Fruit fly (Drosophila melanogaster): ENCODE measurements around the gene Lar.

The Lar gene

dm6 chr2L:19546869-19547710, 39.3 kb upstream of the Lar start, which contains the start of gene CG10337 (continued):
- TF ChIP-seq H15 (GFP tag; IDR thresholded peaks at IDR 0.05) (no peak), org-1 (GFP tag; optimal IDR thresholded peaks at IDR 0.05) (peak; percentile 72), yki (optimal IDR thresholded peaks at IDR 0.05) (no peak), CG7372 (GFP tag; IDR thresholded peaks at IDR 0.05) (no peak), Poxn (GFP tag; IDR thresholded peaks at IDR 0.05) (no peak), CG10209 (GFP tag; optimal IDR thresholded peaks at IDR 0.05) (peak; percentile 38), bcd (GFP tag; optimal IDR thresholded peaks at IDR 0.05) (peak; percentile 36), CG33557 (GFP tag; optimal IDR thresholded peaks at IDR 0.05) (no peak), aop (GFP tag; IDR thresholded peaks at IDR 0.05) (no peak), CG4820 (GFP tag; optimal IDR thresholded peaks at IDR 0.05) (peak; percentile 7), CG13287 (GFP tag; IDR thresholded peaks at IDR 0.05; ENCODE audit: partially characterized antibody) (no peak), ac (GFP tag; optimal IDR thresholded peaks at IDR 0.05) (no peak), Fer2 (tag; optimal IDR thresholded peaks at IDR 0.05) (no peak), CG11085 (GFP tag; IDR thresholded peaks at IDR 0.05) (0 out of 2 replicates have a peak, but pooled peaks have one; percentile 26), Sox102F (GFP tag; optimal IDR thresholded peaks at IDR 0.05) (peak; percentile 57), gcm2 (GFP tag; optimal IDR thresholded peaks at IDR 0.05) (peak; percentile 0), Hmr (GFP tag; optimal IDR thresholded peaks at IDR 0.05) (peak; percentile 70), Ets65A (GFP tag) (peak; percentile 25), pb (GFP tag; optimal IDR thresholded peaks at IDR 0.05) (no peak), CG7745 (tag; optimal IDR thresholded peaks at IDR 0.05) (no peak), CG17568 (GFP tag; optimal IDR thresholded peaks at IDR 0.05) (peak; percentile 28), scrt (GFP tag; optimal IDR thresholded peaks at IDR 0.05) (peak; percentile 11), nom (GFP tag; optimal IDR thresholded peaks at IDR 0.05) (peak; percentile 79), zf30C (GFP tag; optimal IDR thresholded peaks at IDR 0.05) (no peak), CG18599 (GFP tag; optimal IDR thresholded peaks at IDR 0.05) (peak; percentile 80), CG3163 (GFP tag; optimal IDR thresholded peaks at IDR 0.05) (no peak), CG14965 (GFP tag; optimal IDR thresholded peaks at IDR 0.05; ENCODE audit: borderline replicate concordance) (no peak), TFAM (GFP tag; optimal IDR thresholded peaks at IDR 0.05) (no peak), Drgx (GFP tag; IDR thresholded peaks at IDR 0.05) (no peak), ash1 (GFP tag; optimal IDR thresholded peaks at IDR 0.05) (no peak), gem (tag; optimal IDR thresholded peaks at IDR 0.05) (peak; percentile 70), Gug (GFP tag; IDR thresholded peaks at IDR 0.05) (no peak), crc (GFP tag; optimal IDR thresholded peaks at IDR 0.05) (no peak), al (GFP tag; IDR thresholded peaks at IDR 0.05) (no peak; the same call in 1 of the 2 replicates), H2.0 (GFP tag; IDR thresholded peaks at IDR 0.05) (no peak), Sry-β (GFP tag; optimal IDR thresholded peaks at IDR 0.05) (no peak), az2 (GFP tag; optimal IDR thresholded peaks at IDR 0.05) (peak; percentile 11), CG11695 (GFP tag; IDR thresholded peaks at IDR 0.05) (peak; percentile 54; the same call in 1 of the 3 replicates), CG14050 (GFP tag; IDR thresholded peaks at IDR 0.05) (no peak), ab (GFP tag; optimal IDR thresholded peaks at IDR 0.05) (no peak), CG4854 (GFP tag; optimal IDR thresholded peaks at IDR 0.05) (no peak), pita (GFP tag; optimal IDR thresholded peaks at IDR 0.05) (no peak), CG2116 (GFP tag; optimal IDR thresholded peaks at IDR 0.05) (peak; percentile 1), unpg (GFP tag; optimal IDR thresholded peaks at IDR 0.05) (peak; percentile 55), CG12659 (GFP tag; optimal IDR thresholded peaks at IDR 0.05) (peak; percentile 68), lbe (GFP tag; optimal IDR thresholded peaks at IDR 0.05) (no peak), CG11696 (GFP tag; IDR thresholded peaks at IDR 0.05) (no peak), ttk (GFP tag; IDR thresholded peaks at IDR 0.05) (no peak), Dref (GFP tag; IDR thresholded peaks at IDR 0.05) (no peak), jing (GFP tag; optimal IDR thresholded peaks at IDR 0.05) (no peak)

All from whole organism, embryonic.